Fruit fly (Drosophila melanogaster) whole organism, embryonic: ENCODE results near the gene CG3104.

Experiments
- Ada2b ChIP-seq: fragments of 200-800 bp; sonication (Bioruptor generic); IDR thresholded peaks from 2 replicates; pipeline ENCODE4 v1.3.6; 2022; ENCODE audit warnings: missing biosample characterization, missing genetic modification characterization
- CG10321 ChIP-seq: fragments of 200-800 bp; sonication (Bioruptor generic); IDR thresholded peaks from 2 replicates; pipeline ENCODE4 v1.3.6; 2022; ENCODE audit warnings: missing biosample characterization, missing genetic modification characterization
- CG10543 ChIP-seq: fragments of 200-800 bp; sonication (Bioruptor generic); optimal IDR thresholded peaks from 3 replicates; lab custom pipeline; 2017; ENCODE audit warnings: missing biosample characterization, mild to moderate bottlenecking, missing genetic modification characterization, moderate library complexity
- CG12942 ChIP-seq: fragments of 200-800 bp; sonication (Bioruptor generic); optimal IDR thresholded peaks from 3 replicates; lab custom pipeline; 2016; ENCODE audit warnings: missing biosample characterization, missing genetic modification characterization
- CG13287 ChIP-seq: fragments of 200-800 bp; sonication (Bioruptor generic); IDR thresholded peaks from 2 replicates; pipeline ENCODE4 v1.3.6; 2022; ENCODE audit warnings: missing biosample characterization, missing genetic modification characterization; ENCODE audit not compliant: partially characterized antibody
- CG15011 ChIP-seq: fragments of 200-800 bp; sonication (Bioruptor generic); optimal IDR thresholded peaks from 3 replicates; lab custom pipeline; 2018; ENCODE audit warnings: missing biosample characterization, mild to moderate bottlenecking, missing genetic modification characterization
- CG17186 ChIP-seq: fragments of 200-800 bp; sonication (Bioruptor generic); optimal IDR thresholded peaks from 3 replicates; lab custom pipeline; 2017; ENCODE audit warnings: missing biosample characterization, missing genetic modification reagents, missing genetic modification characterization
- CG17359 ChIP-seq: fragments of 200-800 bp; sonication (Bioruptor generic); optimal IDR thresholded peaks from 3 replicates; lab custom pipeline; 2018; ENCODE audit warnings: missing biosample characterization, mild to moderate bottlenecking, missing genetic modification characterization, moderate library complexity
- CG18476 ChIP-seq: fragments of 200-800 bp; sonication (Bioruptor generic); optimal IDR thresholded peaks from 2 replicates; lab custom pipeline; 2016; ENCODE audit warnings: missing biosample characterization, mild to moderate bottlenecking, missing genetic modification characterization
- CG30403 ChIP-seq: fragments of 200-800 bp; sonication (Bioruptor generic); optimal IDR thresholded peaks from 3 replicates; lab custom pipeline; 2016; ENCODE audit warnings: missing biosample characterization, missing genetic modification characterization
- CG3065 ChIP-seq: fragments of 200-800 bp; sonication (Bioruptor generic); optimal IDR thresholded peaks from 2 replicates; lab custom pipeline; 2016; ENCODE audit warnings: missing biosample characterization, missing genetic modification characterization
- CG31388 ChIP-seq: fragments of 200-800 bp; sonication (Bioruptor generic); optimal IDR thresholded peaks from 2 replicates; lab custom pipeline; 2016; ENCODE audit warnings: missing biosample characterization, missing genetic modification characterization
- CG3163 ChIP-seq: fragments of 200-800 bp; sonication (Bioruptor generic); optimal IDR thresholded peaks from 3 replicates; lab custom pipeline; 2016; ENCODE audit warnings: missing biosample characterization, missing genetic modification characterization
- CG33213 ChIP-seq: fragments of 200-800 bp; sonication (Bioruptor generic); optimal IDR thresholded peaks from 3 replicates; lab custom pipeline; 2016; ENCODE audit warnings: missing biosample characterization, missing genetic modification characterization
- CG34422 ChIP-seq: fragments of 200-800 bp; sonication (Bioruptor generic); IDR thresholded peaks from 3 replicates; pipeline ENCODE4 v1.3.6; 2022; ENCODE audit warnings: missing biosample characterization, missing genetic modification characterization
- CG4820 ChIP-seq: fragments of 200-800 bp; sonication (Bioruptor generic); optimal IDR thresholded peaks from 3 replicates; lab custom pipeline; 2016; ENCODE audit warnings: missing biosample characterization, missing genetic modification characterization
- CG6683 ChIP-seq: fragments of 200-800 bp; sonication (Bioruptor generic); optimal IDR thresholded peaks from 2 replicates; lab custom pipeline; 2017; ENCODE audit warnings: missing biosample characterization, mild to moderate bottlenecking, missing genetic modification characterization, missing genetic modification reagents
- CG7372 ChIP-seq: fragments of 200-800 bp; sonication (Bioruptor generic); IDR thresholded peaks from 2 replicates; pipeline ENCODE4 v1.3.6; 2022; ENCODE audit warnings: missing biosample characterization, missing genetic modification characterization
- CG7963 ChIP-seq: fragments of 200-800 bp; sonication (Bioruptor generic); IDR thresholded peaks from 3 replicates; pipeline ENCODE4 v1.3.6; 2022; ENCODE audit warnings: missing biosample characterization, missing genetic modification characterization; ENCODE audit not compliant: partially characterized antibody
- CG7987 ChIP-seq: fragments of 200-800 bp; sonication (Bioruptor generic); optimal IDR thresholded peaks from 2 replicates; lab custom pipeline; 2018; ENCODE audit warnings: missing biosample characterization, mild to moderate bottlenecking, missing genetic modification characterization, moderate library complexity
- CG9797 ChIP-seq: fragments of 200-800 bp; sonication (Bioruptor generic); optimal IDR thresholded peaks from 3 replicates; lab custom pipeline; 2018; ENCODE audit warnings: missing biosample characterization, mild to moderate bottlenecking, missing genetic modification characterization
- Dip2 ChIP-seq: fragments of 200-800 bp; sonication (Bioruptor generic); IDR thresholded peaks from 2 replicates; pipeline ENCODE4 v1.3.6; 2022; ENCODE audit warnings: missing biosample characterization, missing genetic modification characterization
- Dp ChIP-seq: fragments of 200-800 bp; sonication (Bioruptor generic); optimal IDR thresholded peaks from 2 replicates; lab custom pipeline; 2018; ENCODE audit warnings: missing biosample characterization, mild to moderate bottlenecking, missing genetic modification characterization, moderate library complexity
- E2f1 ChIP-seq: fragments of 200-800 bp; sonication (Bioruptor generic); IDR thresholded peaks from 2 replicates; pipeline ENCODE4 v1.3.6; 2022; ENCODE audit warnings: missing biosample characterization, missing genetic modification characterization
- Fer3 ChIP-seq: fragments of 200-800 bp; sonication (Bioruptor generic); optimal IDR thresholded peaks from 2 replicates; lab custom pipeline; 2018; ENCODE audit warnings: missing biosample characterization, mild to moderate bottlenecking, missing genetic modification characterization, moderate library complexity
- H2.0 ChIP-seq: fragments of 200-800 bp; sonication (Bioruptor generic); IDR thresholded peaks from 2 replicates; pipeline ENCODE4 v1.3.6; 2022; ENCODE audit warnings: missing biosample characterization, missing genetic modification characterization
- HHEX ChIP-seq: fragments of 200-800 bp; sonication (Bioruptor generic); optimal IDR thresholded peaks from 3 replicates; lab custom pipeline; 2017; ENCODE audit warnings: missing biosample characterization, mild to moderate bottlenecking, missing genetic modification characterization, missing genetic modification reagents
- HLH3B ChIP-seq: fragments of 200-800 bp; sonication (Bioruptor generic); IDR thresholded peaks from 2 replicates; pipeline ENCODE4 v1.3.6; 2022; ENCODE audit warnings: missing biosample characterization, missing genetic modification characterization
- HLH4C ChIP-seq: fragments of 200-800 bp; sonication (Bioruptor generic); IDR thresholded peaks from 3 replicates; pipeline ENCODE4 v1.3.6; 2022; ENCODE audit warnings: missing biosample characterization, missing genetic modification characterization; ENCODE audit not compliant: partially characterized antibody
- HLH54F ChIP-seq: fragments of 200-800 bp; sonication (Bioruptor generic); optimal IDR thresholded peaks from 3 replicates; lab custom pipeline; 2016; ENCODE audit warnings: missing biosample characterization, missing genetic modification characterization
- Hand ChIP-seq: fragments of 200-800 bp; sonication (Bioruptor generic); optimal IDR thresholded peaks from 2 replicates; lab custom pipeline; 2017; ENCODE audit warnings: mild to moderate bottlenecking, missing biosample characterization, missing genetic modification reagents, missing genetic modification characterization
- HmgD ChIP-seq: fragments of 200-800 bp; sonication (Bioruptor generic); optimal IDR thresholded peaks from 3 replicates; lab custom pipeline; 2016; ENCODE audit warnings: missing biosample characterization, missing genetic modification characterization
- Meics ChIP-seq: fragments of 200-800 bp; sonication (Bioruptor generic); optimal IDR thresholded peaks from 2 replicates; lab custom pipeline; 2017; ENCODE audit warnings: missing biosample characterization, mild to moderate bottlenecking, missing genetic modification characterization
- Mes4 ChIP-seq: fragments of 200-800 bp; sonication (Bioruptor generic); optimal IDR thresholded peaks from 2 replicates; lab custom pipeline; 2016; ENCODE audit warnings: missing biosample characterization, missing genetic modification characterization
- Myb ChIP-seq: fragments of 200-800 bp; sonication (Bioruptor generic); optimal IDR thresholded peaks from 2 replicates; lab custom pipeline; 2016; ENCODE audit warnings: missing biosample characterization, missing genetic modification characterization
- NK7.1 ChIP-seq: fragments of 200-800 bp; sonication (Bioruptor generic); optimal IDR thresholded peaks from 3 replicates; lab custom pipeline; 2016; ENCODE audit warnings: missing biosample characterization, missing genetic modification characterization
- Nf-YA ChIP-seq: fragments of 200-800 bp; sonication (Bioruptor generic); IDR thresholded peaks from 2 replicates; pipeline ENCODE4 v1.3.6; 2022; ENCODE audit warnings: missing biosample characterization, missing genetic modification characterization
- NfI ChIP-seq: fragments of 200-800 bp; sonication (Bioruptor generic); optimal IDR thresholded peaks from 3 replicates; lab custom pipeline; 2018; ENCODE audit warnings: missing biosample characterization, mild to moderate bottlenecking, missing genetic modification characterization, moderate library complexity
- bowl ChIP-seq: fragments of 200-800 bp; sonication (Bioruptor generic); IDR thresholded peaks from 2 replicates; pipeline ENCODE4 v1.3.6; 2022; ENCODE audit warnings: missing biosample characterization, missing genetic modification characterization
- cad ChIP-seq: fragments of >200 bp; optimal IDR thresholded peaks from 2 replicates; lab custom pipeline; 2017; ENCODE audit warnings: missing biosample characterization, missing genetic modification characterization
- crp ChIP-seq, 2 experiments: fragments of 200-800 bp; sonication (Bioruptor generic); optimal IDR thresholded peaks; 2 replicates in 1 of 2; 3 replicates in 1 of 2; lab custom pipeline; 2017; ENCODE audit warnings: missing biosample characterization in 2 of 2, missing genetic modification characterization in 2 of 2, mild to moderate bottlenecking in 1 of 2, moderate library complexity in 1 of 2
- danr ChIP-seq: fragments of 200-800 bp; sonication (Bioruptor generic); IDR thresholded peaks from 2 replicates; pipeline ENCODE4 v1.3.6; 2022; ENCODE audit warnings: missing biosample characterization, missing genetic modification characterization
- dimm ChIP-seq: fragments of 200-800 bp; sonication (Bioruptor generic); IDR thresholded peaks from 2 replicates; pipeline ENCODE4 v1.3.6; 2022; ENCODE audit warnings: missing biosample characterization, missing genetic modification characterization
- klu ChIP-seq: fragments of 200-800 bp; sonication (Bioruptor generic); IDR thresholded peaks from 2 replicates; pipeline ENCODE4 v1.3.6; 2022; ENCODE audit warnings: missing biosample characterization, missing genetic modification characterization
- kni ChIP-seq: fragments of 200-800 bp; sonication (Bioruptor generic); optimal IDR thresholded peaks from 3 replicates; lab custom pipeline; 2017; ENCODE audit warnings: mild to moderate bottlenecking, missing biosample characterization, missing genetic modification reagents, missing genetic modification characterization
- p53 ChIP-seq: fragments of 200-800 bp; sonication (Bioruptor generic); optimal IDR thresholded peaks from 2 replicates; lab custom pipeline; 2016; ENCODE audit warnings: missing biosample characterization, missing genetic modification characterization
- sisA ChIP-seq: fragments of 200-800 bp; sonication (Bioruptor generic); IDR thresholded peaks from 2 replicates; pipeline ENCODE4 v1.3.6; 2022; ENCODE audit warnings: missing biosample characterization, missing genetic modification characterization
- slbo ChIP-seq: fragments of 200-800 bp; sonication (Bioruptor generic); IDR thresholded peaks from 2 replicates; pipeline ENCODE4 v1.3.6; 2022; ENCODE audit warnings: missing biosample characterization, missing genetic modification characterization
- tio ChIP-seq: fragments of 200-800 bp; sonication (Bioruptor generic); optimal IDR thresholded peaks from 2 replicates; lab custom pipeline; 2017; ENCODE audit warnings: missing biosample characterization, missing genetic modification characterization, inconsistent platforms
- usp ChIP-seq: fragments of >200 bp; optimal IDR thresholded peaks from 2 replicates; lab custom pipeline; 2017; ENCODE audit warnings: missing biosample characterization, missing genetic modification characterization

CG3104 gene

DNA sequence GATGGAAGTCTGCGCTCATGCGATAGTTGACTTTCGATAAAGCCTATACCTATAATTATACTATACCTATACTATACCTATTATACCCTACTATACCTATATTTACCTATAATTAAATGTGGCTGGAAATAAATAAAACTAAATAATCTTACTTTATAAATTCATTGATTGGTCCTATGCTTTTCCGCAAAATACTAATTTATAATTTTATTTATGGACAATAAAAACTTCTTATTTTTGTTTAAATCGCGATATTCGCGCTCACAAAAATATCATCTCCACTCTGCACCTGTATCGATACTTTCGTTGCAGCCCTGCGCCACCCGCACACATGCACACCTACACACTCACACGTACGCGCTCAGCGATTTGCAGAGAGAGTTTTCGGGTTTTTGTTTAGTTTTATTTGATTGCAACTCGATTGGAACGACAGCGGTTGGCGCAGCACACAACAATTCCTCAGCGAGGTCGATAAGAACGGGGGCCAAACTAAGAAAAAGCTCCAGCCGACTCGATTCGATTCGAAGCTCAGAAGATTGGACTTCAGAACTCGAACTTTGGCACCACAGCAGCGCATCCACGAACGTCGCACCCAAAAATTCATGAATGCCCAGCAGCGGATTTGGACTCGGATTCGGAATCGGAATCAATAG is 19.1 kb upstream of the CG3104 start, which contains the start of gene CG8814 (continued):
- TF ChIP-seq CG3065 (GFP tag; lab: Kevin White, UChicago), result no peak
- peak; percentile 86 for TF ChIP-seq CG30403
- TF ChIP-seq HLH4C (GFP tag; lab: Robert Waterston, UW), result peak; percentile 66; the same call in 2 of the 3 replicates
- peak; percentile 56 for TF ChIP-seq Ada2b (GFP tag; lab: Robert Waterston, UW)
- peak; percentile 85 for TF ChIP-seq slbo (GFP tag; lab: Robert Waterston, UW)
- TF ChIP-seq Mes4 (GFP tag; lab: Kevin White, UChicago), result no peak
- TF ChIP-seq HLH54F (GFP tag; lab: Kevin White, UChicago), result peak; percentile 15
- TF ChIP-seq CG7372 (GFP tag; lab: Robert Waterston, UW), result no peak; the same call in 1 of the 2 replicates
- no peak for TF ChIP-seq p53
- TF ChIP-seq kni (GFP tag; lab: Kevin White, UChicago), result peak; percentile 33
- peak in 1 of 2 experiments; percentile 39 for TF ChIP-seq crp (GFP tag; optimal IDR thresholded peaks at IDR 0.05; lab: Kevin White, UChicago)
- no peak for TF ChIP-seq CG3163
- TF ChIP-seq Dip2 (GFP tag; lab: Robert Waterston, UW), result no peak
- TF ChIP-seq CG18476, result peak; percentile 58
- no peak for TF ChIP-seq cad (GFP tag; lab: Kevin White, UChicago)
- no peak for TF ChIP-seq usp (GFP tag; lab: Kevin White, UChicago)
- TF ChIP-seq Nf-YA (GFP tag; lab: Robert Waterston, UW), result no peak
- TF ChIP-seq CG7963 (GFP tag; lab: Robert Waterston, UW), result no peak; the same call in 2 of the 3 replicates
- TF ChIP-seq sisA, result peak; percentile 63
- TF ChIP-seq CG6683 (GFP tag; lab: Kevin White, UChicago), result no peak
- TF ChIP-seq Dp (GFP tag; lab: Kevin White, UChicago), result peak; percentile 68
- no peak for TF ChIP-seq dimm (GFP tag; lab: Robert Waterston, UW)
- TF ChIP-seq NfI (GFP tag; lab: Kevin White, UChicago), result peak; percentile 66
- peak; percentile 32; the same call in 1 of the 2 replicates for TF ChIP-seq HLH3B (GFP tag; lab: Robert Waterston, UW)
- peak; percentile 11 for TF ChIP-seq CG17359 (tag; lab: Kevin White, UChicago)
- TF ChIP-seq Meics, result peak; percentile 42
- no peak for TF ChIP-seq HmgD (GFP tag; lab: Kevin White, UChicago)
- TF ChIP-seq tio (GFP tag; lab: Kevin White, UChicago), result peak; percentile 59
- TF ChIP-seq CG31388 (GFP tag; lab: Kevin White, UChicago), result peak; percentile 50
- TF ChIP-seq Fer3 (tag; lab: Kevin White, UChicago), result peak; percentile 14
- TF ChIP-seq CG13287, result peak; percentile 80
- TF ChIP-seq CG7987, result peak; percentile 0
- peak; percentile 65 for TF ChIP-seq CG12942
- TF ChIP-seq klu (GFP tag; lab: Robert Waterston, UW), result peak; percentile 89
- no peak for TF ChIP-seq danr (GFP tag; lab: Robert Waterston, UW)
- TF ChIP-seq CG17186 (GFP tag; lab: Kevin White, UChicago), result peak; percentile 80
- TF ChIP-seq Myb (GFP tag; lab: Kevin White, UChicago), result no peak
- TF ChIP-seq CG10321 (GFP tag; lab: Robert Waterston, UW), result no peak
- TF ChIP-seq CG4820 (GFP tag; lab: Kevin White, UChicago), result peak; percentile 59
- peak; percentile 47; the same call in 1 of the 2 replicates for TF ChIP-seq E2f1
- peak; percentile 48 for TF ChIP-seq HHEX (GFP tag; lab: Kevin White, UChicago)
- TF ChIP-seq bowl (GFP tag; lab: Robert Waterston, UW), result no peak
- peak; percentile 10 for TF ChIP-seq CG34422 (GFP tag; lab: Robert Waterston, UW)
- no peak for TF ChIP-seq CG33213
- TF ChIP-seq H2.0 (GFP tag; lab: Robert Waterston, UW), result peak; percentile 35; the same call in 1 of the 2 replicates
- TF ChIP-seq NK7.1 (GFP tag; lab: Kevin White, UChicago), result no peak
- TF ChIP-seq CG9797 (GFP tag; lab: Kevin White, UChicago), result peak; percentile 67
- TF ChIP-seq Hand, result no peak
- peak; percentile 49 for TF ChIP-seq CG15011
- peak; percentile 86 for TF ChIP-seq CG10543 (GFP tag; lab: Kevin White, UChicago)
